Worm (Caenorhabditis elegans): Measurements from ENCODE around the gene ani-1.
A peak's percentile ranks its signal among the peaks of the same experiment; 100 is the strongest.

ce11 chrIII:12429579-12430084 is 23.5 kb downstream of the ani-1 start, which contains the start of gene snr-6:
- TF ChIP-seq ceh-58 (GFP tag; IDR thresholded peaks at IDR 0.05) (no peak), aptf-3 (GFP tag; IDR thresholded peaks at IDR 0.05) (no peak), mel-28 (tag; optimal IDR thresholded peaks at IDR 0.05; ENCODE audit: borderline replicate concordance) (no peak), Y53F4B.3 (GFP tag; IDR thresholded peaks at IDR 0.05) (no peak), ceh-40 (GFP tag; IDR thresholded peaks at IDR 0.05) (no peak), ama-1 (optimal IDR thresholded peaks at IDR 0.05) (no peak), ama-1 (GFP tag; optimal IDR thresholded peaks at IDR 0.05) (no peak), akir-1 (GFP tag; optimal IDR thresholded peaks at IDR 0.05) (no peak), nfya-1 (tag; optimal IDR thresholded peaks at IDR 0.05; ENCODE audit: borderline replicate concordance, insufficient read depth) (no peak), dpl-1 (GFP tag; optimal IDR thresholded peaks at IDR 0.05) (peak; percentile 90), F10E7.11 (tag; optimal IDR thresholded peaks at IDR 0.05) (no peak), mxl-1 (tag; optimal IDR thresholded peaks at IDR 0.05) (no peak)

Data from whole organism, young adult.